Worm (Caenorhabditis elegans) whole organism, L3 larva: ENCODE results near the gene bre-5.

Source experiments
- elt-1 ChIP-seq: fragments of 150-350 bp; optimal IDR thresholded peaks from 2 replicates; lab custom pipeline; 2014; ENCODE audit warnings: missing biosample characterization, missing genetic modification characterization
- eor-1 ChIP-seq, 2 experiments: fragments of 150-350 bp; optimal IDR thresholded peaks; 2 replicates each; lab custom pipeline; 2014 to 2018; ENCODE audit warnings: missing biosample characterization in 2 of 2, missing genetic modification characterization in 2 of 2
- fkh-10 ChIP-seq: sonication (generic microtip); optimal IDR thresholded peaks from 2 replicates; lab custom pipeline; 2017; ENCODE audit warnings: missing biosample characterization, missing genetic modification reagents, missing genetic modification characterization
- lin-15B ChIP-seq: fragments of 150-350 bp; optimal IDR thresholded peaks from 2 replicates; lab custom pipeline; 2014; ENCODE audit warnings: missing biosample characterization, missing genetic modification characterization
- mdl-1 ChIP-seq: fragments of 150-350 bp; optimal IDR thresholded peaks from 2 replicates; lab custom pipeline; 2014; ENCODE audit warnings: missing biosample characterization, missing genetic modification characterization
- nhr-237 ChIP-seq: fragments of 150-350 bp; optimal IDR thresholded peaks from 2 replicates; lab custom pipeline; 2014; ENCODE audit warnings: missing biosample characterization, missing genetic modification characterization
- nhr-25 ChIP-seq: sonication (generic microtip); optimal IDR thresholded peaks from 2 replicates; lab custom pipeline; 2017; ENCODE audit warnings: missing biosample characterization, missing genetic modification characterization
- pha-4 ChIP-seq: fragments of 150-350 bp; optimal IDR thresholded peaks from 2 replicates; lab custom pipeline; 2014; ENCODE audit warnings: missing biosample characterization, missing genetic modification reagents, missing genetic modification characterization
- sea-2 ChIP-seq: fragments of 150-350 bp; sonication (generic microtip); optimal IDR thresholded peaks from 4 replicates; lab custom pipeline; 2014; ENCODE audit warnings: missing biosample characterization, missing genetic modification reagents, missing genetic modification characterization
- zag-1 ChIP-seq: fragments of 150-350 bp; optimal IDR thresholded peaks from 2 replicates; lab custom pipeline; 2014; ENCODE audit warnings: missing biosample characterization, missing genetic modification characterization
- ztf-4 ChIP-seq: fragments of 150-350 bp; optimal IDR thresholded peaks from 2 replicates; lab custom pipeline; 2014; ENCODE audit warnings: missing biosample characterization, missing genetic modification characterization

ce11 chrIV:12032383-12032782, 18.6 kb downstream of the bre-5 start:
- TF ChIP-seq eor-1 (tag; optimal IDR thresholded peaks at IDR 0.05; lab: Kevin White, UChicago), result no peak
- no peak for TF ChIP-seq ztf-4 (tag; lab: Kevin White, UChicago)
- peak; percentile 92 for TF ChIP-seq pha-4 (tag; lab: Kevin White, UChicago)
- TF ChIP-seq mdl-1 (tag; lab: Kevin White, UChicago), result peak; percentile 43
- TF ChIP-seq nhr-25, result peak; percentile 93
- no peak for TF ChIP-seq zag-1
- no peak for TF ChIP-seq sea-2 (GFP tag; lab: Kevin White, UChicago)
- peak; percentile 55 for TF ChIP-seq elt-1 (tag; lab: Kevin White, UChicago)
- peak; percentile 80 for TF ChIP-seq lin-15B
- no peak for TF ChIP-seq nhr-237 (tag; lab: Kevin White, UChicago)
- TF ChIP-seq fkh-10 (GFP tag; lab: Kevin White, UChicago), result no peak
